Fruit fly (Drosophila melanogaster): Measurements from ENCODE around the gene CG14989.

The CG14989 gene

DNA sequence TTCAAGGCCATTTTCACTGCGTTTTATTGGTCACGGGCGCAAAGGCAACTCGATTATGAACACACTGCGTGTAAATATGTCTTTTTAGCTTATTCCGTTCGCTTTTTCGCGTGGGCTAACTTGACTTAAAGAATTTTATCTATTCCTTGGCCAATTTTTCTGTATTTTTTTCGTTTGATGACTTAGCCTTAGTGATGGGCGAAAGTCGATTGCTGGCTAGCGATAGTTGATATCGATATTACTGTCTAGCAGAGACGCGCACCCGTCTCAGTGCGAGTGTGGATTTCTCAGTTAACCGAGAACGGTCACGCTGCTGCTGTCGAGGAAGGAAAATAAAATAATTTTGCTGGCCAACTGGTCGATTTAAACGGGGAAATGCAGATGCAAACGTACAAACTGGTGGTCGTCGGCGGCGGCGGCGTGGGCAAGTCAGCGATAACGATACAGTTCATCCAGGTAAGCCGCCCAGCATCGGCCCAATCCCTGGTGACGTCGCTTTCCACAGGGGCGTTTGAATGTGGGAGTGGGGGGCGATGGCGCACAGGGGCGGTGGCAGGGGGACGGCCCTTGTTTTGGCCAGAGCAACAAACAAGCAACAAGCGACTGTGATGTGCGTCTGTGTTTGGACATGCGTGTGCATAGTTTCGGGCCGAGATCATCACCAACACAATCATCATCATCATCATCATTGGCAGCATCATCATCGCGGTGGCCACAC lies 51.6 kb downstream of the CG14989 start, which contains the start of the genes Rop and Ras64B (continued):
- TF ChIP-seq B-H1 (GFP tag; IDR thresholded peaks at IDR 0.05) = no peak
- TF ChIP-seq Nf-YC (tag; optimal IDR thresholded peaks at IDR 0.05) = peak; percentile 75
- TF ChIP-seq dm (GFP tag; optimal IDR thresholded peaks at IDR 0.05) = peak; percentile 50
- no peak for TF ChIP-seq Hmx (GFP tag; optimal IDR thresholded peaks at IDR 0.05)
- TF ChIP-seq ftz-f1 (GFP tag; optimal IDR thresholded peaks at IDR 0.05) = peak; percentile 96
- peak in 1 of 2 experiments; percentile 33 for TF ChIP-seq insv (GFP tag; optimal IDR thresholded peaks at IDR 0.05)
- no peak for TF ChIP-seq usp (GFP tag; optimal IDR thresholded peaks at IDR 0.05)
- TF ChIP-seq CG6791 (GFP tag; IDR thresholded peaks at IDR 0.05; ENCODE audit: partially characterized antibody) = peak; percentile 85
- TF ChIP-seq HLH4C (GFP tag; IDR thresholded peaks at IDR 0.05; ENCODE audit: partially characterized antibody) = peak; percentile 68
- TF ChIP-seq slp2 (GFP tag; optimal IDR thresholded peaks at IDR 0.05) = peak; percentile 7
- peak; percentile 42 for TF ChIP-seq CG15601 (tag; optimal IDR thresholded peaks at IDR 0.05)
- no peak for TF ChIP-seq stc (GFP tag; IDR thresholded peaks at IDR 0.05)
- TF ChIP-seq hbn (GFP tag; IDR thresholded peaks at IDR 0.05; ENCODE audit: partially characterized antibody) = peak; percentile 73
- TF ChIP-seq Hey (tag; optimal IDR thresholded peaks at IDR 0.05) = no peak
- peak; percentile 17 for TF ChIP-seq CG9817 (tag; optimal IDR thresholded peaks at IDR 0.05)
- no peak for TF ChIP-seq CG10462 (GFP tag; optimal IDR thresholded peaks at IDR 0.05)
- peak; percentile 36 for TF ChIP-seq gcm (GFP tag; optimal IDR thresholded peaks at IDR 0.05)
- TF ChIP-seq Abd-B (GFP tag; optimal IDR thresholded peaks at IDR 0.05) = peak; percentile 51
- TF ChIP-seq CG11093 (GFP tag; IDR thresholded peaks at IDR 0.05) = no peak
- TF ChIP-seq zfh1 (GFP tag; IDR thresholded peaks at IDR 0.05) = no peak
- peak; percentile 4 for TF ChIP-seq ash1 (GFP tag; optimal IDR thresholded peaks at IDR 0.05)
- peak; percentile 67 for TF ChIP-seq sd (tag; optimal IDR thresholded peaks at IDR 0.05)
- TF ChIP-seq pzg (GFP tag; optimal IDR thresholded peaks at IDR 0.05) = peak; percentile 99
- TF ChIP-seq Sox100B (GFP tag; optimal IDR thresholded peaks at IDR 0.05) = no peak
- peak in 1 of 2 experiments; percentile 21 for TF ChIP-seq dpn (GFP tag; optimal IDR thresholded peaks at IDR 0.05)
- peak; percentile 46 for TF ChIP-seq CG3163 (GFP tag; optimal IDR thresholded peaks at IDR 0.05)
- TF ChIP-seq CG13287 (GFP tag; IDR thresholded peaks at IDR 0.05; ENCODE audit: partially characterized antibody) = peak; percentile 91
- TF ChIP-seq CG31365 (tag; optimal IDR thresholded peaks at IDR 0.05) = no peak
- TF ChIP-seq CG4617 (GFP tag; optimal IDR thresholded peaks at IDR 0.05; ENCODE audit: borderline replicate concordance) = peak; percentile 99
- peak; percentile 9 for TF ChIP-seq CG33557 (GFP tag; optimal IDR thresholded peaks at IDR 0.05)
- TF ChIP-seq CG4424 (GFP tag; optimal IDR thresholded peaks at IDR 0.05) = no peak
- TF ChIP-seq CG2116 (GFP tag; optimal IDR thresholded peaks at IDR 0.05) = peak; percentile 58
- TF ChIP-seq CG2202 (tag; optimal IDR thresholded peaks at IDR 0.05) = peak; percentile 12
- TF ChIP-seq chinmo (GFP tag; IDR thresholded peaks at IDR 0.05; ENCODE audit: partially characterized antibody) = 0 out of 4 replicates have a peak, but pooled peaks have one; percentile 63
- TF ChIP-seq btn (GFP tag; optimal IDR thresholded peaks at IDR 0.05) = no peak
- peak; percentile 74 for TF ChIP-seq trem (tag; optimal IDR thresholded peaks at IDR 0.05)
- no peak for TF ChIP-seq sens-2 (GFP tag; IDR thresholded peaks at IDR 0.05)
- TF ChIP-seq sim (GFP tag; IDR thresholded peaks at IDR 0.05) = no peak
- peak in 1 of 2 experiments; percentile 56 for TF ChIP-seq tll (GFP tag; optimal IDR thresholded peaks at IDR 0.05)
- peak; percentile 29 for TF ChIP-seq unpg (GFP tag; optimal IDR thresholded peaks at IDR 0.05)
- no peak for TF ChIP-seq CG8359 (GFP tag; optimal IDR thresholded peaks at IDR 0.05; ENCODE audit: borderline replicate concordance)
- TF ChIP-seq HHEX (GFP tag; optimal IDR thresholded peaks at IDR 0.05) = peak; percentile 38
- TF ChIP-seq CG17568 (GFP tag; optimal IDR thresholded peaks at IDR 0.05) = no peak
- peak; percentile 39 for TF ChIP-seq NC2β (GFP tag; optimal IDR thresholded peaks at IDR 0.05)
- no peak for TF ChIP-seq fd64A (GFP tag; optimal IDR thresholded peaks at IDR 0.05)
- TF ChIP-seq CTCF (GFP tag; optimal IDR thresholded peaks at IDR 0.05) = peak; percentile 29
- TF ChIP-seq CG17802 (tag; optimal IDR thresholded peaks at IDR 0.05) = no peak
- peak; percentile 86 for TF ChIP-seq kay (GFP tag; optimal IDR thresholded peaks at IDR 0.05)

Measured in whole organism, embryonic.